Worm (Caenorhabditis elegans) whole organism, midembryonic: ENCODE data around the gene C33A12.4.

Experiments
- T22C8.4 ChIP-seq: fragments of 200-800 bp; sonication (Bioruptor generic); IDR thresholded peaks from 2 replicates; pipeline ENCODE4 v1.3.6; 2022; ENCODE audit warnings: missing genetic modification characterization, missing compliant biosample characterization
- cog-1 ChIP-seq: sonication (generic microtip); optimal IDR thresholded peaks from 2 replicates; lab custom pipeline; 2016; ENCODE audit warnings: missing genetic modification characterization, missing compliant biosample characterization
- flt-1 ChIP-seq: fragments of 200-800 bp; sonication (Bioruptor generic); IDR thresholded peaks from 2 replicates; pipeline ENCODE4 v1.3.6; 2022; ENCODE audit warnings: missing genetic modification characterization, missing compliant biosample characterization
- klf-2 ChIP-seq: fragments of 200-800 bp; sonication (Bioruptor generic); conservative IDR thresholded peaks from 2 replicates; pipeline ENCODE4 v1.3.6; 2022; ENCODE audit warnings: missing genetic modification reagents, missing genetic modification characterization, missing compliant biosample characterization
- med-1 ChIP-seq: sonication (generic microtip); optimal IDR thresholded peaks from 2 replicates; lab custom pipeline; 2017; ENCODE audit warnings: missing genetic modification characterization, mild to moderate bottlenecking, missing compliant biosample characterization, antibody characterized with exemption, missing genetic modification reagents; ENCODE audit not compliant: insufficient read depth
- ref-1 ChIP-seq: fragments of 200-800 bp; sonication (Bioruptor generic); conservative IDR thresholded peaks from 2 replicates; pipeline ENCODE4 v1.3.6; 2022; ENCODE audit warnings: missing genetic modification reagents, missing genetic modification characterization, missing compliant biosample characterization
- tab-1 ChIP-seq: fragments of 200-800 bp; sonication (Bioruptor generic); IDR thresholded peaks from 2 replicates; pipeline ENCODE4 v1.3.6; 2022; ENCODE audit warnings: missing genetic modification characterization, missing compliant biosample characterization
- ztf-23 ChIP-seq: fragments of 200-800 bp; sonication (Bioruptor generic); IDR thresholded peaks from 2 replicates; pipeline ENCODE4 v1.3.6; 2022; ENCODE audit warnings: missing genetic modification reagents, missing genetic modification characterization, missing compliant biosample characterization
- ztf-29 ChIP-seq: fragments of 200-800 bp; sonication (Bioruptor generic); IDR thresholded peaks from 2 replicates; pipeline ENCODE4 v1.3.6; 2022; ENCODE audit warnings: missing genetic modification reagents, missing genetic modification characterization, missing compliant biosample characterization

C33A12.4 gene

DNA sequence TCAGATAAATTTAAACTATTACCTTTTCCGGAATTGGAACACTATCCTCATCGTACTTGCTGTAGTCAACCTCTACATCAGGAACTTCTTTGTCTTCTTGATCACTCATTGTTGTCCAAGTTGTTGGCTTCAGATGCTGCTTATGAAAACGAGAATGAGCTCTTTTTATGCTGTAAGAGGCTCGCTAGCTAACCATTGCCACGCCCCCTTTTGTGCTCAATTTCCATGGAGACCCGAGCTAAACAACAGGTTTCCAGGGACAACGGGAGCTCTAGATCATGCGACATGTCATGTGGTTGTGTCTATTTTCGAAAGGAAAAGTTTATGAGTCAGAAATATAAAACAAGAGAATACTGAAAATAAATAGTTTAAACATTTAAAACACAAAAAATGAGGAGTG, at the start of gene C33A12.4:
TSS of gene C33A12.4 (minus strand) at position 131 of the 400 bp plus-strand sequence.
- TF ChIP-seq cog-1 (tag; lab: Kevin White, UChicago) (no peak), tab-1 (GFP tag; lab: Robert Waterston, UW) (no peak), ref-1 (no peak), ztf-23 (GFP tag; lab: Robert Waterston, UW) (no peak), flt-1 (GFP tag; lab: Robert Waterston, UW) (no peak), ztf-29 (GFP tag; lab: Robert Waterston, UW) (no peak), T22C8.4 (GFP tag; lab: Robert Waterston, UW) (no peak), med-1 (GFP tag; lab: Kevin White, UChicago) (no peak)

- no peak for TF ChIP-seq ztf-23 (GFP tag; lab: Robert Waterston, UW)
- no peak for TF ChIP-seq klf-2 (GFP tag; lab: Robert Waterston, UW)
- TF ChIP-seq ref-1, result no peak
- no peak for TF ChIP-seq flt-1 (GFP tag; lab: Robert Waterston, UW)
- no peak for TF ChIP-seq ztf-29 (GFP tag; lab: Robert Waterston, UW)
- TF ChIP-seq T22C8.4 (GFP tag; lab: Robert Waterston, UW), result no peak
- TF ChIP-seq cog-1 (tag; lab: Kevin White, UChicago), result no peak
- no peak for TF ChIP-seq tab-1 (GFP tag; lab: Robert Waterston, UW)
These were observed 35.6 kb upstream of the C33A12.4 start, which contains the start of gene T05A1.5 for ce11 chrIV:9545986-9546385. Gene T05A1.5 (plus strand): TSS chrIV:9546286.

DNA sequence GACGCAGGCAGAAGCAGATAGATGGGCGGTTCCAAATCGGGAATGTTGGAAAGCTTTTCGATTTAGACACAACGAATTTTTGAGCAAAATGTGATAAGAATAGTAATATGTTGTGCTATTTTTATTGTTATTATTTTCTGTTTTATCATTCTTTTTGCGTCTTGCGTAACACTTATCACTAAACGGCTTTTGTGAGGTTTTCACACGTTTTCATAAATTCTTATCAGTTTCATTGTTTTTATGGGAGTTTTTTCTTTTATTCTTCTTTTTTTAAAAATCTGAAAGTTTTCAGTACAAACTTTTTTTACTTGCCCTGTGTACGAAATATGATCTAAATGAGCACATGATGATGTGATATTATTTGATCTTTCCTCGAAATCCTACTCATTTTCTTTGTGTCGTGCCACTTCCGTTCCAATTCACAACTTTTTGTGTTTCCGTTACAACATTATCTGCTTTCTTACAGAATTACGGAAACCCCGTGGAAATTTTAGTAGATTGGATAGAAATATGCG, 30.0 kb upstream of the C33A12.4 start, which contains the start of gene fbl-1:
TSS of gene fbl-1 (plus strand) at position 465 of the 515 bp plus-strand sequence.
- no peak for TF ChIP-seq med-1 (GFP tag; lab: Kevin White, UChicago)
- no peak for TF ChIP-seq ztf-23 (GFP tag; lab: Robert Waterston, UW)
- TF ChIP-seq flt-1 (GFP tag; lab: Robert Waterston, UW), result no peak
- TF ChIP-seq klf-2 (GFP tag; lab: Robert Waterston, UW), result no peak
- TF ChIP-seq T22C8.4 (GFP tag; lab: Robert Waterston, UW), result no peak
- TF ChIP-seq cog-1 (tag; lab: Kevin White, UChicago), result no peak
- no peak for TF ChIP-seq tab-1 (GFP tag; lab: Robert Waterston, UW)
- no peak for TF ChIP-seq ref-1
- TF ChIP-seq ztf-29 (GFP tag; lab: Robert Waterston, UW), result no peak

DNA sequence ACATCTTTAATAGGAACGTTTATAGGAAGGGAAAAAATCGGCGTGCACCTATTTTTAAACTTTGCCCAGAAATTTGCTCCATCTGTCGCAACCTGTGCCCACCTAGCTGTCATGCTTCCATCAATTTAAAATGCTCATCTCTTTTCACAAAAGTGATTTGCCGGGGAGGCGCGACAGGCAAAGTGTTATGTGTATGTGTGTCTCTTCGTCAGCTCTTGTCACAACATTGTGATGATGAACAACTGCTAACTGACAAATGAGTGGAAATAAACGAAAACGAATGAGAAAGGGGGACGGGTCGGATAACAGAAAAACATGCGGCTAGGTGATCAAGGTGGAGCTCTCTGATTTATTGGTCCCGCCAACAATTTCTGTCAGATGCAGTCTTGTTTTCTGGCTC, 27.8 kb upstream of the C33A12.4 start:
- TF ChIP-seq ref-1 (no peak), ztf-23 (GFP tag; lab: Robert Waterston, UW) (no peak), flt-1 (GFP tag; lab: Robert Waterston, UW) (no peak), klf-2 (GFP tag; lab: Robert Waterston, UW) (no peak), cog-1 (tag; lab: Kevin White, UChicago) (no peak), T22C8.4 (GFP tag; lab: Robert Waterston, UW) (no peak), tab-1 (GFP tag; lab: Robert Waterston, UW) (no peak), ztf-29 (GFP tag; lab: Robert Waterston, UW) (no peak), med-1 (GFP tag; lab: Kevin White, UChicago) (no peak)

- TF ChIP-seq ref-1, result no peak
These were observed 27.1 kb upstream of the C33A12.4 start for ce11 chrIV:9537500-9537899.

ce11 chrIV:9536124-9536523, 25.8 kb upstream of the C33A12.4 start:
- TF ChIP-seq ztf-29 (GFP tag; lab: Robert Waterston, UW) (no peak), flt-1 (GFP tag; lab: Robert Waterston, UW) (no peak), tab-1 (GFP tag; lab: Robert Waterston, UW) (no peak), T22C8.4 (GFP tag; lab: Robert Waterston, UW) (no peak)

DNA sequence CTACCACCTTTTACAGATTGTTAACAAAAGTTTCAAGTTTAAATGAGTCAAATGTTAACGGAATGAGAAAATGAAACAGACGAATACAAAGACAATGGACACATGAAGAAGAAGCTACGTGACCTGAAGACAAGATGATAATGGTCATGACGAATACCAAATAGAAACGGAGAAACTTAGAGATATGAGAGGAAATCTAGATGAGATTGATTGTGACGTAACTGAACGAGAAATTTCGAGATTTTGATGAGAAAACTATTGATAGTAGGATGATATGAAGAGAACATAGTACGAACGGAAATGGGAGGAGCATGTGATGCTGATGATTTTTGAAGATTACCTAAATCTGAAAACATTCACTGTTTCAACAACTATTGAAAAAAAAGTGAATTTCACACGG, 24.7 kb upstream of the C33A12.4 start:
- no peak for TF ChIP-seq ztf-23 (GFP tag; lab: Robert Waterston, UW)

- TF ChIP-seq flt-1 (GFP tag; lab: Robert Waterston, UW), result no peak
- TF ChIP-seq ztf-29 (GFP tag; lab: Robert Waterston, UW), result no peak
- no peak for TF ChIP-seq med-1 (GFP tag; lab: Kevin White, UChicago)
These were observed 24.0 kb upstream of the C33A12.4 start for ce11 chrIV:9534342-9534741.

- TF ChIP-seq klf-2 (GFP tag; lab: Robert Waterston, UW), result no peak
- no peak for TF ChIP-seq ref-1
- TF ChIP-seq ztf-23 (GFP tag; lab: Robert Waterston, UW), result no peak
- no peak for TF ChIP-seq cog-1 (tag; lab: Kevin White, UChicago)
These were observed 22.7 kb upstream of the C33A12.4 start, which contains the start of gene F56H11.2 for ce11 chrIV:9533071-9533470. Gene F56H11.2 (minus strand): TSS chrIV:9533171.

DNA sequence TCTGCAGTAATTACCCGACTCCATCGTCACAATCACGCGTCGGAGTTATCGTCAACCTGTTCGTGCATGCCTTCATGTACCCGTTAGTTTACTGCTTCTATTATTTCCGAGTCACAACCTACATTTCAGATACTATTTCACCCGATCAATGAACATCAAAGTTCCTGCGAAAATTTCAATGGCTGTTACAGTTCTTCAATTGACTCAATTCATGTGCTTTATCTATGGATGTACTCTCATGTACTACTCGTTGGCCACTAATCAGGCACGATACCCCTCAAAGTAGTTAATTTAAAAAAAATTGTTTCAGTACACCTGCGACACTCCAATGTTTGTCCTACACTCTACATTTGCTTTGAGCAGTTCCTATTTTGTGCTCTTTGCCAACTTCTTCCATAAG, 20.4 kb upstream of the C33A12.4 start:
- no peak for TF ChIP-seq T22C8.4 (GFP tag; lab: Robert Waterston, UW)
- no peak for TF ChIP-seq cog-1 (tag; lab: Kevin White, UChicago)
- no peak for TF ChIP-seq med-1 (GFP tag; lab: Kevin White, UChicago)
- TF ChIP-seq ref-1, result no peak
- TF ChIP-seq ztf-29 (GFP tag; lab: Robert Waterston, UW), result no peak
- no peak for TF ChIP-seq tab-1 (GFP tag; lab: Robert Waterston, UW)
- TF ChIP-seq flt-1 (GFP tag; lab: Robert Waterston, UW), result no peak
- no peak for TF ChIP-seq ztf-23 (GFP tag; lab: Robert Waterston, UW)
- no peak for TF ChIP-seq klf-2 (GFP tag; lab: Robert Waterston, UW)
